Fruit fly (Drosophila melanogaster): ENCODE data around the gene Rhau.

The Rhau gene

DNA sequence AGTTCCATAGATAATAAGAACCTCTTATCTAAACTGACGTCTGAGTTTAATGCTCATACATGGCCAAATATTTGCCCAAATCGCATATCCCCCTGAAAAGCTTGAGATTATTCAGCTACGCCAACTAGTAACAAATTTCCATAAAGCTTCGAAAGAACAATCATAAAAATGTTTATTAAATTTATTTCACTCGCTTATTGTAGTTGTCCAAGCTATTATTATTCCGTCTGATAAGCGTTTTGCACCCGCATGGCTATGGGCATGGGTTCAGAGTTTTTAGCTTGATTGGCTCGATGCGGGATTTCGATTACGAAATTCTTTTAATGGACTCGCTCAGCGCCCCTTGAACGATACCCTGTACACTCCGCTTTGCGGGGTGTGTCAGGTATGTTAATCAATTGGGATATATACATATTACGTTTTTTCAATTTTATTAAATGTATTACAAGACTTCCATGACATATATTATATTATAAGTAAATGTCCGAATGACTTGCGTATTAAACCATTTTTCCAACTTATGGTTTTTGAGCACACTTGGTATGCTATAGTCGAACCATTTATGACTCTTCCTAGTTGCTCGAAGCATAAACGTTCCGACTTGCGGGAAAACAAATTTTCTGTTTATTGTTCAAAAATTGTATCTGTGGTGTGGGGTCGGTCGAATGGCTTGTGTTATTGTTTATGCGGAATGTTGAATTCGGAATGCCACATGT, 48.0 kb upstream of the Rhau start (continued):
- peak; percentile 91 for TF ChIP-seq CG11723 (GFP tag; optimal IDR thresholded peaks at IDR 0.05)
- TF ChIP-seq mirr (GFP tag; optimal IDR thresholded peaks at IDR 0.05): peak; percentile 80
- no peak for TF ChIP-seq CG15479 (GFP tag; optimal IDR thresholded peaks at IDR 0.05)
- no peak for TF ChIP-seq HLHmδ (GFP tag; optimal IDR thresholded peaks at IDR 0.05)
- peak; percentile 82 for TF ChIP-seq onecut (GFP tag; IDR thresholded peaks at IDR 0.05)
- TF ChIP-seq BtbVII (GFP tag; optimal IDR thresholded peaks at IDR 0.05): peak; percentile 94
- TF ChIP-seq CG14441 (GFP tag; IDR thresholded peaks at IDR 0.05): peak; percentile 95
- TF ChIP-seq wdn (GFP tag; IDR thresholded peaks at IDR 0.05): peak; percentile 92
- peak; percentile 94 for TF ChIP-seq sens (GFP tag)
- peak; percentile 86 for TF ChIP-seq pho (GFP tag; optimal IDR thresholded peaks at IDR 0.05)
- peak; percentile 96 for TF ChIP-seq CG9727 (GFP tag; optimal IDR thresholded peaks at IDR 0.05)
- peak; percentile 18 for TF ChIP-seq lbe (GFP tag; optimal IDR thresholded peaks at IDR 0.05)
- TF ChIP-seq bowl (GFP tag; IDR thresholded peaks at IDR 0.05): peak; percentile 89
- TF ChIP-seq Six4 (GFP tag; optimal IDR thresholded peaks at IDR 0.05): peak; percentile 88
- TF ChIP-seq HmgZ (tag; optimal IDR thresholded peaks at IDR 0.05): peak; percentile 97
- no peak for TF ChIP-seq lov (optimal IDR thresholded peaks at IDR 0.05)
- TF ChIP-seq lov (GFP tag; IDR thresholded peaks at IDR 0.05): peak; percentile 91
- peak; percentile 58 for TF ChIP-seq grn (GFP tag; optimal IDR thresholded peaks at IDR 0.05)
- peak; percentile 90 for TF ChIP-seq Mad (GFP tag; optimal IDR thresholded peaks at IDR 0.05)
- peak; percentile 26 for TF ChIP-seq nom (GFP tag; optimal IDR thresholded peaks at IDR 0.05)
- TF ChIP-seq Aef1 (GFP tag; IDR thresholded peaks at IDR 0.05): peak; percentile 93
- TF ChIP-seq CG1792 (GFP tag; optimal IDR thresholded peaks at IDR 0.05): no peak
- peak; percentile 75 for TF ChIP-seq CG17802 (tag; optimal IDR thresholded peaks at IDR 0.05)
- peak; percentile 95 for TF ChIP-seq CG11695 (GFP tag; IDR thresholded peaks at IDR 0.05)
- TF ChIP-seq ap (GFP tag; IDR thresholded peaks at IDR 0.05): peak; percentile 94
- TF ChIP-seq CG15514 (GFP tag; optimal IDR thresholded peaks at IDR 0.05): peak; percentile 92
- TF ChIP-seq corto (GFP tag; optimal IDR thresholded peaks at IDR 0.05): peak; percentile 11
- TF ChIP-seq vfl (GFP tag; optimal IDR thresholded peaks at IDR 0.05): peak; percentile 89
- peak; percentile 88 for TF ChIP-seq CG6254 (GFP tag; optimal IDR thresholded peaks at IDR 0.05)
- peak; percentile 95 for TF ChIP-seq Xbp1 (GFP tag; optimal IDR thresholded peaks at IDR 0.05)
- TF ChIP-seq CG8478 (optimal IDR thresholded peaks at IDR 0.05): no peak
- no peak for TF ChIP-seq pita (GFP tag; optimal IDR thresholded peaks at IDR 0.05)
- TF ChIP-seq abd-A (tag; optimal IDR thresholded peaks at IDR 0.05): peak; percentile 92
- no peak for TF ChIP-seq usp (GFP tag; optimal IDR thresholded peaks at IDR 0.05)
- TF ChIP-seq chif (GFP tag; optimal IDR thresholded peaks at IDR 0.05): peak; percentile 83 to 84
- TF ChIP-seq crp (GFP tag; optimal IDR thresholded peaks at IDR 0.05): peak in 1 of 2 experiments; percentile 55
- TF ChIP-seq fu2 (GFP tag; optimal IDR thresholded peaks at IDR 0.05): peak; percentile 80
- peak; percentile 95 for TF ChIP-seq cwo (GFP tag; optimal IDR thresholded peaks at IDR 0.05)
- peak; percentile 85 for TF ChIP-seq schlank (tag; optimal IDR thresholded peaks at IDR 0.05)
- TF ChIP-seq CG12769 (tag; optimal IDR thresholded peaks at IDR 0.05): peak; percentile 97
- TF ChIP-seq CG10654 (GFP tag; optimal IDR thresholded peaks at IDR 0.05): peak; percentile 91
- TF ChIP-seq CG4820 (GFP tag; optimal IDR thresholded peaks at IDR 0.05): peak; percentile 90
- TF ChIP-seq CG10209 (GFP tag; optimal IDR thresholded peaks at IDR 0.05): peak; percentile 96
- TF ChIP-seq CG16813 (GFP tag; IDR thresholded peaks at IDR 0.05; ENCODE audit: partially characterized antibody): peak; percentile 84
- peak; percentile 78 for TF ChIP-seq CG31365 (tag; optimal IDR thresholded peaks at IDR 0.05)
- peak; percentile 92 for TF ChIP-seq CG6854 (GFP tag; optimal IDR thresholded peaks at IDR 0.05)
- TF ChIP-seq nerfin-2 (GFP tag; IDR thresholded peaks at IDR 0.05; ENCODE audit: partially characterized antibody): peak; percentile 85
- peak; percentile 87 for TF ChIP-seq CG11560 (tag; IDR thresholded peaks at IDR 0.05)
- TF ChIP-seq CoRest (tag; optimal IDR thresholded peaks at IDR 0.05): peak; percentile 97
- peak; percentile 92 for TF ChIP-seq CG7372 (GFP tag; IDR thresholded peaks at IDR 0.05)

All from whole organism, embryonic.